Fruit fly (Drosophila melanogaster) whole organism, larva: ENCODE results near the gene CG33127.

Experiments used
- noc ChIP-seq: fragments of 200-800 bp; sonication (Bioruptor generic); optimal IDR thresholded peaks from 3 replicates; lab custom pipeline; 2019; ENCODE audit warnings: missing biosample characterization, mild to moderate bottlenecking, missing genetic modification characterization, moderate library complexity

Gene CG33127

dm6 chr2L:329661-330060 lies 7.8 kb downstream of the CG33127 start, which contains the start of gene CG43755:
Gene CG43755 (minus strand): TSS chr2L:329761.
- TF ChIP-seq noc (tag; lab: Kevin White, UChicago) = no peak

- TF ChIP-seq noc (tag; lab: Kevin White, UChicago) = no peak
These were observed 10.3 kb downstream of the CG33127 start, which contains the start of gene CG31921 for dm6 chr2L:332235-332634. Gene CG31921 (minus strand): TSS chr2L:332335.

- TF ChIP-seq noc (tag; lab: Kevin White, UChicago) = no peak
These were observed 24.9 kb downstream of the CG33127 start for dm6 chr2L:346781-347180.

dm6 chr2L:347604-348003 lies 25.7 kb downstream of the CG33127 start:
- no peak for TF ChIP-seq noc (tag; lab: Kevin White, UChicago)

dm6 chr2L:356234-356633 lies 34.3 kb downstream of the CG33127 start:
- TF ChIP-seq noc (tag; lab: Kevin White, UChicago) = no peak

- TF ChIP-seq noc (tag; lab: Kevin White, UChicago) = no peak
These were observed 35.7 kb downstream of the CG33127 start, which contains the start of gene Ent1 for dm6 chr2L:357556-358130. Gene Ent1 (minus strand): TSS chr2L:357874.

- TF ChIP-seq noc (tag; lab: Kevin White, UChicago) = no peak
These were observed 45.0 kb downstream of the CG33127 start for dm6 chr2L:366876-367275.

- no peak for TF ChIP-seq noc (tag; lab: Kevin White, UChicago)
These were observed 46.6 kb downstream of the CG33127 start for dm6 chr2L:368398-369008.

- no peak for TF ChIP-seq noc (tag; lab: Kevin White, UChicago)
These were observed 47.9 kb downstream of the CG33127 start for dm6 chr2L:369811-370210.

dm6 chr2L:371747-372146 lies 49.8 kb downstream of the CG33127 start:
- TF ChIP-seq noc (tag; lab: Kevin White, UChicago) = no peak
